Worm (Caenorhabditis elegans): ENCODE measurements around the gene mrps-18.C.

Gene mrps-18.C

ce11 chrII:6707496-6708260 is 28.3 kb upstream of the mrps-18.C start:
- TF ChIP-seq ama-1 (optimal IDR thresholded peaks at IDR 0.05) (no peak), tbx-11 (GFP tag; IDR thresholded peaks at IDR 0.05) (no peak), F13C5.2 (tag; optimal IDR thresholded peaks at IDR 0.05) (no peak), ceh-13 (GFP tag; optimal IDR thresholded peaks at IDR 0.05) (no peak), hnd-1 (tag; optimal IDR thresholded peaks at IDR 0.05) (no peak), ceh-36 (tag; optimal IDR thresholded peaks at IDR 0.05) (no peak), pes-1 (GFP tag; IDR thresholded peaks at IDR 0.05) (no peak), hmbx-1 (tag; optimal IDR thresholded peaks at IDR 0.05) (no peak), aly-1 (tag; optimal IDR thresholded peaks at IDR 0.05) (no peak)

- no peak for TF ChIP-seq aly-1 (tag; optimal IDR thresholded peaks at IDR 0.05)
- no peak for TF ChIP-seq hmbx-1 (tag; optimal IDR thresholded peaks at IDR 0.05)
- no peak for TF ChIP-seq hnd-1 (tag; optimal IDR thresholded peaks at IDR 0.05)
- TF ChIP-seq tbx-11 (GFP tag; IDR thresholded peaks at IDR 0.05) = no peak
- no peak for TF ChIP-seq hmg-4 (GFP tag; optimal IDR thresholded peaks at IDR 0.05)
- TF ChIP-seq pes-1 (GFP tag; IDR thresholded peaks at IDR 0.05) = no peak
- TF ChIP-seq F13C5.2 (tag; optimal IDR thresholded peaks at IDR 0.05) = no peak
- TF ChIP-seq tra-4 (tag; optimal IDR thresholded peaks at IDR 0.05) = no peak
- no peak for TF ChIP-seq B0310.2 (tag; optimal IDR thresholded peaks at IDR 0.05)
Measured at ce11 chrII:6708980-6709379, 27.0 kb upstream of the mrps-18.C start.

ce11 chrII:6709680-6710079 is 26.3 kb upstream of the mrps-18.C start:
- TF ChIP-seq hmg-4 (GFP tag; optimal IDR thresholded peaks at IDR 0.05) (no peak), tbx-37 (GFP tag; conservative IDR thresholded peaks at IDR 0.05) (no peak), ets-7 (tag; optimal IDR thresholded peaks at IDR 0.05) (no peak), aly-1 (tag; optimal IDR thresholded peaks at IDR 0.05) (no peak)

ce11 chrII:6710596-6710995 is 25.4 kb upstream of the mrps-18.C start:
- TF ChIP-seq tbx-11 (GFP tag; IDR thresholded peaks at IDR 0.05) (no peak), scrt-1 (GFP tag; IDR thresholded peaks at IDR 0.05) (no peak), hnd-1 (tag; optimal IDR thresholded peaks at IDR 0.05) (no peak), ets-7 (tag; optimal IDR thresholded peaks at IDR 0.05) (no peak), tra-4 (tag; optimal IDR thresholded peaks at IDR 0.05) (no peak), ama-1 (optimal IDR thresholded peaks at IDR 0.05) (no peak), hmg-4 (GFP tag; optimal IDR thresholded peaks at IDR 0.05) (no peak), F13C5.2 (tag; optimal IDR thresholded peaks at IDR 0.05) (no peak), aly-1 (tag; optimal IDR thresholded peaks at IDR 0.05) (peak; percentile 4), hmbx-1 (tag; optimal IDR thresholded peaks at IDR 0.05) (no peak), ceh-36 (tag; optimal IDR thresholded peaks at IDR 0.05) (peak; percentile 9), B0310.2 (tag; optimal IDR thresholded peaks at IDR 0.05) (no peak)

- TF ChIP-seq F13C5.2 (tag; optimal IDR thresholded peaks at IDR 0.05) (no peak), ceh-36 (tag; optimal IDR thresholded peaks at IDR 0.05) (peak; percentile 19)
Measured at ce11 chrII:6712177-6712981, 23.6 kb upstream of the mrps-18.C start, which contains the start of the genes dpy-10 and T14B4.19. Gene dpy-10, minus strand, starts transcription at chrII:6712227. Gene T14B4.19, minus strand, starts transcription at chrII:6712931.

ce11 chrII:6713003-6713402 is 23.0 kb upstream of the mrps-18.C start:
- TF ChIP-seq B0310.2 (tag; optimal IDR thresholded peaks at IDR 0.05) = no peak
- TF ChIP-seq ceh-13 (GFP tag; optimal IDR thresholded peaks at IDR 0.05) = no peak
- no peak for TF ChIP-seq scrt-1 (GFP tag; IDR thresholded peaks at IDR 0.05)
- TF ChIP-seq ama-1 (optimal IDR thresholded peaks at IDR 0.05) = no peak
- no peak for TF ChIP-seq hmg-4 (GFP tag; optimal IDR thresholded peaks at IDR 0.05)
- no peak for TF ChIP-seq ets-7 (tag; optimal IDR thresholded peaks at IDR 0.05)

- no peak for TF ChIP-seq hmbx-1 (tag; optimal IDR thresholded peaks at IDR 0.05)
- no peak for TF ChIP-seq ama-1 (optimal IDR thresholded peaks at IDR 0.05)
- no peak for TF ChIP-seq tbx-37 (GFP tag; conservative IDR thresholded peaks at IDR 0.05)
- no peak for TF ChIP-seq hmg-4 (GFP tag; optimal IDR thresholded peaks at IDR 0.05)
- TF ChIP-seq flt-1 (GFP tag; IDR thresholded peaks at IDR 0.05) = no peak
- TF ChIP-seq ceh-36 (tag; optimal IDR thresholded peaks at IDR 0.05) = no peak
- TF ChIP-seq tbx-11 (GFP tag; IDR thresholded peaks at IDR 0.05) = no peak
- TF ChIP-seq hnd-1 (tag; optimal IDR thresholded peaks at IDR 0.05) = no peak
- TF ChIP-seq ceh-13 (GFP tag; optimal IDR thresholded peaks at IDR 0.05) = no peak
- no peak for TF ChIP-seq F13C5.2 (tag; optimal IDR thresholded peaks at IDR 0.05)
- TF ChIP-seq scrt-1 (GFP tag; IDR thresholded peaks at IDR 0.05) = no peak
- no peak for TF ChIP-seq ets-7 (tag; optimal IDR thresholded peaks at IDR 0.05)
- no peak for TF ChIP-seq tra-4 (tag; optimal IDR thresholded peaks at IDR 0.05)
- TF ChIP-seq pes-1 (GFP tag; IDR thresholded peaks at IDR 0.05) = no peak
Measured at ce11 chrII:6713832-6714342, 22.1 kb upstream of the mrps-18.C start, which contains the start of gene dpy-2. Gene dpy-2, plus strand, starts transcription at chrII:6714292.

ce11 chrII:6715853-6716252 is 20.1 kb upstream of the mrps-18.C start:
- TF ChIP-seq aly-1 (tag; optimal IDR thresholded peaks at IDR 0.05) (no peak), ets-7 (tag; optimal IDR thresholded peaks at IDR 0.05) (no peak), F13C5.2 (tag; optimal IDR thresholded peaks at IDR 0.05) (no peak), tbx-11 (GFP tag; IDR thresholded peaks at IDR 0.05) (no peak), flt-1 (GFP tag; IDR thresholded peaks at IDR 0.05) (no peak), ama-1 (optimal IDR thresholded peaks at IDR 0.05) (no peak)

Measured in whole organism, early embryonic.